Worm (Caenorhabditis elegans): ENCODE results near the gene arcp-1.

ce11 chrIII:3801379-3801894 lies 42.2 kb upstream of the arcp-1 start:
- TF ChIP-seq ceh-16 (tag; optimal IDR thresholded peaks at IDR 0.05) (peak; percentile 43), ama-1 (optimal IDR thresholded peaks at IDR 0.05) (peak; percentile 20), fkh-10 (GFP tag; optimal IDR thresholded peaks at IDR 0.05) (peak; percentile 97), nhr-76 (tag; optimal IDR thresholded peaks at IDR 0.05) (peak; percentile 58), nhr-12 (tag; optimal IDR thresholded peaks at IDR 0.05) (no peak), ztf-4 (tag; optimal IDR thresholded peaks at IDR 0.05) (peak; percentile 81), pqm-1 (tag; optimal IDR thresholded peaks at IDR 0.05) (peak; percentile 84), elt-2 (tag; optimal IDR thresholded peaks at IDR 0.05) (peak; percentile 74), lin-39 (tag; optimal IDR thresholded peaks at IDR 0.05) (peak; percentile 96), lin-15B (tag; optimal IDR thresholded peaks at IDR 0.05) (peak; percentile 86), ceh-82 (tag; optimal IDR thresholded peaks at IDR 0.05) (peak; percentile 88), nhr-11 (tag; optimal IDR thresholded peaks at IDR 0.05) (peak; percentile 86)
